Fruit fly (Drosophila melanogaster): Measurements from ENCODE around the gene CG14518.

CG14518 gene

DNA sequence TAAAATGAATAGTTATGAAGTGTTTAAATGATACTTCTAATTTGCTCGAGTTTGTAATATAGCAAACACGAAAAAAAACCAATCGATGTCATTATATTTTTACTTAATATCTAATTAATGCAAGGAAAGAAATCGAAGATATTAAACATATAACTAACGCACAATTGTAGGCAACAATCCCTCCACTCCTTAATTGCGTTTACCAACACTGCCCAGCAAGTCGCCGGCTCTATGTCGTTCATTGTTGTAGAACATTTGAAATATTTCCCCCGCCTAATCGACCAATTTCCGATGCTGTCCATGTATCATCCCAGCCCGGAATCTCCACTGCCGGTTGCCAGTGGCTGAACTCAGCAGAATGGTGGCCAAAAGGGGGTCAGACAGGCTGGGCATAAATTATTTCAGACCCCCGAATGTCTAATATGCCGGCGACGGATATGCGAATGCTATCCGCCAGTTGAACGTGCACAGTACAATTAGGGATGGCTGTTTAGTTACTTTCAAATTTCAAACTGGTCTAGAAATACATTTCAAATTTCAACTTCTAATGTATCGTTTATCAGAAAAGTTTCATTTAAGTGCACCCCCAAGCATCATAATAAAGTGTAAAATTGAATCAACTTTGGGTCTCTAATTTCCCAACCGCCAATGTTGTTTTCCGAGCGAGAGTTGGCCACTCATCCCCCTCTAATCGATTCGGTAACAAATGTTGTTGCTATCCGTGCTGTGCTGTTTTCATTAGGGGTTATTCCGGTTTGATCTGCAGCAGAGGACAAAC is 43.8 kb downstream of the CG14518 start (continued):
- TF ChIP-seq sd (tag; optimal IDR thresholded peaks at IDR 0.05) (no peak), gce (GFP tag; IDR thresholded peaks at IDR 0.05) (0 out of 3 replicates have a peak, but pooled peaks have one; percentile 31), Meics (GFP tag; optimal IDR thresholded peaks at IDR 0.05) (peak; percentile 46), Atf-2 (GFP tag; optimal IDR thresholded peaks at IDR 0.05) (no peak), Sry-δ (GFP tag; optimal IDR thresholded peaks at IDR 0.05) (peak; percentile 1), fd64A (GFP tag; optimal IDR thresholded peaks at IDR 0.05) (no peak), CG11093 (GFP tag; IDR thresholded peaks at IDR 0.05) (0 out of 3 replicates have a peak, but pooled peaks have one; percentile 15), ind (GFP tag; optimal IDR thresholded peaks at IDR 0.05) (peak; percentile 33), dati (GFP tag; IDR thresholded peaks at IDR 0.05) (no peak), CG17912 (GFP tag; optimal IDR thresholded peaks at IDR 0.05) (no peak), CG11695 (GFP tag; IDR thresholded peaks at IDR 0.05) (peak; percentile 71; the same call in 1 of the 3 replicates), bcd (GFP tag; optimal IDR thresholded peaks at IDR 0.05) (peak; percentile 53), CG31224 (GFP tag; IDR thresholded peaks at IDR 0.05) (no peak), CG4328 (GFP tag; optimal IDR thresholded peaks at IDR 0.05) (no peak), CG32532 (GFP tag; IDR thresholded peaks at IDR 0.05) (peak; percentile 65; the same call in 1 of the 2 replicates), E2f1 (GFP tag; IDR thresholded peaks at IDR 0.05) (0 out of 2 replicates have a peak, but pooled peaks have one; percentile 17), CG17829 (tag; optimal IDR thresholded peaks at IDR 0.05) (peak; percentile 22), en (GFP tag; optimal IDR thresholded peaks at IDR 0.05) (no peak), CG18619 (GFP tag; optimal IDR thresholded peaks at IDR 0.05) (peak; percentile 46), CG12155 (GFP tag; optimal IDR thresholded peaks at IDR 0.05) (no peak), CG10959 (GFP tag; IDR thresholded peaks at IDR 0.05) (no peak), zf30C (GFP tag; optimal IDR thresholded peaks at IDR 0.05) (no peak), CG32772 (GFP tag; IDR thresholded peaks at IDR 0.05) (peak; percentile 43), CG10366 (GFP tag; IDR thresholded peaks at IDR 0.05) (peak; percentile 21; the same call in 1 of the 2 replicates), Oli (tag; optimal IDR thresholded peaks at IDR 0.05) (peak; percentile 49), Fer3 (tag; optimal IDR thresholded peaks at IDR 0.05) (peak; percentile 49), fu2 (GFP tag; optimal IDR thresholded peaks at IDR 0.05) (no peak), ATbp (GFP tag; optimal IDR thresholded peaks at IDR 0.05) (peak; percentile 38), CG3407 (GFP tag; optimal IDR thresholded peaks at IDR 0.05) (no peak), Hand (GFP tag; optimal IDR thresholded peaks at IDR 0.05) (peak; percentile 22), twi (tag; optimal IDR thresholded peaks at IDR 0.05) (no peak), CG12071 (GFP tag; optimal IDR thresholded peaks at IDR 0.05) (peak; percentile 31), cas (GFP tag; IDR thresholded peaks at IDR 0.05) (no peak), Abd-B (GFP tag; optimal IDR thresholded peaks at IDR 0.05) (no peak), CG14860 (GFP tag; IDR thresholded peaks at IDR 0.05; ENCODE audit: partially characterized antibody) (no peak), CG7372 (GFP tag; IDR thresholded peaks at IDR 0.05) (0 out of 2 replicates have a peak, but pooled peaks have one; percentile 11), Gsc (GFP tag; IDR thresholded peaks at IDR 0.05) (no peak), tup (GFP tag; optimal IDR thresholded peaks at IDR 0.05) (no peak), CG8388 (GFP tag; optimal IDR thresholded peaks at IDR 0.05) (peak; percentile 13), pan (optimal IDR thresholded peaks at IDR 0.05) (no peak), pan (GFP tag; optimal IDR thresholded peaks at IDR 0.05 in 1 of 2, IDR thresholded peaks at IDR 0.05 in 1 of 2) (peak in 1 of 2 experiments; percentile 68), CG3838 (GFP tag; optimal IDR thresholded peaks at IDR 0.05) (no peak), inv (GFP tag; IDR thresholded peaks at IDR 0.05; ENCODE audit: partially characterized antibody) (no peak), Hsf (GFP tag; optimal IDR thresholded peaks at IDR 0.05) (peak; percentile 26), Dip3 (GFP tag; optimal IDR thresholded peaks at IDR 0.05) (peak; percentile 14), Dbx (GFP tag; IDR thresholded peaks at IDR 0.05) (peak; percentile 74), crc (GFP tag; optimal IDR thresholded peaks at IDR 0.05) (peak; percentile 13), CG13624 (GFP tag; optimal IDR thresholded peaks at IDR 0.05) (peak; percentile 11), grau (tag; optimal IDR thresholded peaks at IDR 0.05) (peak; percentile 49), Xrp1 (GFP tag; IDR thresholded peaks at IDR 0.05) (peak; percentile 62)

All from whole organism, embryonic.